Worm (Caenorhabditis elegans): ENCODE data around the gene del-5.

del-5 gene

DNA sequence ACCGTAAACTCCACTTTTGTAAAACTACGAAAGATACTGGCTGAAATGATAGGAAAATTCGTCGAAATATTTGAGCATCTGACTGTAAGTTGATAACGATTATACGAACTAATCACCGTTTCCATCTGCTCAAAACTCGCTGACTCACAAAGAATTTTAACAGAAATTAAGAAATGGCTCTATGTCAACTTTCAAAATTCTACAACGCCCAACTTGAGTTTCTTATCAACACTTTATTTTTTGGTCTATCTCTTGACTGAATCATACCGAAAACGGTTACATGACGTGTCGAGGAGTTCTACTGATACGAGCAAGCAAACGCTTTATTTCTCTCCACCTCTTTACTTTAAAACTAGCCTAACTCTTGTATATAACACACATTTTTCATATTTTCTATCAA lies 39.2 kb upstream of the del-5 start, which contains the start of gene clc-1 (continued):
- no peak for TF ChIP-seq ztf-1 (GFP tag; conservative IDR thresholded peaks at IDR 0.05)

- TF ChIP-seq aly-2 (tag; optimal IDR thresholded peaks at IDR 0.05) (no peak), F13H6.1 (tag; optimal IDR thresholded peaks at IDR 0.05) (no peak), Y55F3AM.14 (GFP tag; optimal IDR thresholded peaks at IDR 0.05) (no peak), skn-1 (tag; optimal IDR thresholded peaks at IDR 0.05) (no peak), snpc-4 (tag; optimal IDR thresholded peaks at IDR 0.05) (no peak), dmd-4 (tag; optimal IDR thresholded peaks at IDR 0.05) (no peak), elt-1 (tag; optimal IDR thresholded peaks at IDR 0.05) (no peak), blmp-1 (tag; optimal IDR thresholded peaks at IDR 0.05; ENCODE audit: insufficient read depth) (no peak), unc-55 (GFP tag; optimal IDR thresholded peaks at IDR 0.05) (no peak), ztf-1 (GFP tag; conservative IDR thresholded peaks at IDR 0.05) (no peak)
Observed at ce11 chrX:11042777-11043176, 34.8 kb upstream of the del-5 start, which contains the start of gene C09F12.3. TSS of gene C09F12.3 (minus strand) at chrX:11042877.

DNA sequence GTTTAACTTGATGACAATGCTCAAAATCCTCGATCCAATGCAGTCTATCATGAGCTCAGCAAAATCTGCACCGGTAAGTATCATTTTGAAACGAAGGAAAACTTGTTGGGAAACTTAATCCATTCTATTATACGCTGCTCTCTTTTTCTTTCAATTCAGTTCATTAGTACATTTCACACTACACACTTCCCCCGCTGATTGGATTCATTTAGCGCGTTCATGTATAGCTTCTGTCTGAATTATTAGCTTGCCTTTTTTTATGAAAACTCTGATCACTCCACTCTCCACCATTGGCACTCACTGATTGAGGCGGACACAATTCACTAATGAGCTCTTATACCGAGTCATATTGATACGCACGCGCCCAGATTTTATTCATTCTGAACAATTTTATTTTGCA lies 30.2 kb upstream of the del-5 start:
- TF ChIP-seq elt-3 (tag; optimal IDR thresholded peaks at IDR 0.05), result no peak
- TF ChIP-seq Y55F3AM.14 (GFP tag; optimal IDR thresholded peaks at IDR 0.05), result no peak
- TF ChIP-seq fos-1 (tag; optimal IDR thresholded peaks at IDR 0.05), result no peak
- no peak for TF ChIP-seq ztf-11 (tag; optimal IDR thresholded peaks at IDR 0.05)
- no peak for TF ChIP-seq nhr-77 (tag; optimal IDR thresholded peaks at IDR 0.05)
- no peak for TF ChIP-seq C34F6.9 (tag; optimal IDR thresholded peaks at IDR 0.05)
- no peak for TF ChIP-seq alr-1 (tag; optimal IDR thresholded peaks at IDR 0.05)
- TF ChIP-seq ceh-16 (tag; optimal IDR thresholded peaks at IDR 0.05), result no peak
- TF ChIP-seq lin-13 (GFP tag; optimal IDR thresholded peaks at IDR 0.05), result no peak
- TF ChIP-seq snpc-4 (tag; optimal IDR thresholded peaks at IDR 0.05), result no peak

DNA sequence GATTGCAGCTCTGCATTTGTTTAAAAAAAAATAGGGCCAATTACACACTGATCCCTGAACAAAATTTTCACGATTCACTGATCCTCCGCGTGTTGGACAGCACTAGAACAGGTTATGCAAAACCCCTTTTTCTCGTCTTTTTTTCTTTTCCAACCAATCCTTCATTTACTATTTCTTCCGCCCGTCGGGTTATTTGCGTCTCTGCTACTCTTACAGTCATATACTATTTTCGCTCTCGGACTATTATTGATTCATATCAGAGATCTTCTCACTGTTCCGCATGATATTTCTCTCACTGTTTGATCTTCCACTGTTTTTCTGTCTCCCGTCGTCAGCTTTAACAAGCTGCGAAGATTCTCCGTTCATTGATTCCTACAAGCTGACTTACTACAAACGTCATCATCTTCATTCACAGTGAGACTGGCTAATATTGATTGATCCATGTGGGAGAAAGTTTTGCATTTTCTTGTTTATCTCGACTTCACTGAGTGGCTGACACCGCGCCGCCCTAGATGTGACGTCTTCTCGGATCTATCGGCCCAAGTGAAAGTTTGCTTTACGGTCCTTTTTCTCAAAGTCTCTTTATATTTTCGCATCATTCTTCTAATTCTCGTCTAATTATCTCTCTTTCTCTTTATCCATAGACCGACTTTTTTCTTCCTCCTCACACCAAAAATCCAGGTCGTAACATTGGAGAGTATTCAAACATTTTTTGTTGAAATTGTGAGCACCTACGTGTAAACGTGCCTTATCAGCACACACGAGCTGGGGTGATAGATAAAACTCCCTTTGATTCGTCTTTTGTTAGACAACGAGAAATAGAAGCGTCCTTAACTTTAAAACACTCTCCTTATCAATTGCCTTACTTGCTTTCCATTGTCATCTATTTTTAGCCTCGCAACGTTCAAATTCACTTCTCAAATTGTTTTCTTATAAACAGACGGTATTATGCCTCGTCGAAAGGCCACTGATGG lies 28.4 kb upstream of the del-5 start:
- TF ChIP-seq lin-13 (GFP tag; optimal IDR thresholded peaks at IDR 0.05), result no peak
- TF ChIP-seq nhr-21 (tag; optimal IDR thresholded peaks at IDR 0.05), result peak; percentile 35
- TF ChIP-seq nhr-10 (tag; optimal IDR thresholded peaks at IDR 0.05), result no peak
- peak; percentile 59 for TF ChIP-seq fos-1 (tag; optimal IDR thresholded peaks at IDR 0.05)
- TF ChIP-seq mdl-1 (tag; optimal IDR thresholded peaks at IDR 0.05), result peak in 1 of 2 experiments; percentile 0
- TF ChIP-seq crh-2 (tag; optimal IDR thresholded peaks at IDR 0.05), result peak; percentile 75
- peak; percentile 34 for TF ChIP-seq sem-4 (tag; optimal IDR thresholded peaks at IDR 0.05)
- peak; percentile 26 for TF ChIP-seq sma-9 (GFP tag; optimal IDR thresholded peaks at IDR 0.05)
- no peak for TF ChIP-seq sma-9 (tag; optimal IDR thresholded peaks at IDR 0.05)
- peak; percentile 36 for TF ChIP-seq F13H6.1 (tag; optimal IDR thresholded peaks at IDR 0.05)
- TF ChIP-seq nhr-12 (tag; optimal IDR thresholded peaks at IDR 0.05), result no peak
- peak; percentile 89 for TF ChIP-seq blmp-1 (tag; optimal IDR thresholded peaks at IDR 0.05; ENCODE audit: insufficient read depth)
- no peak for TF ChIP-seq nhr-25 (tag; optimal IDR thresholded peaks at IDR 0.05)

DNA sequence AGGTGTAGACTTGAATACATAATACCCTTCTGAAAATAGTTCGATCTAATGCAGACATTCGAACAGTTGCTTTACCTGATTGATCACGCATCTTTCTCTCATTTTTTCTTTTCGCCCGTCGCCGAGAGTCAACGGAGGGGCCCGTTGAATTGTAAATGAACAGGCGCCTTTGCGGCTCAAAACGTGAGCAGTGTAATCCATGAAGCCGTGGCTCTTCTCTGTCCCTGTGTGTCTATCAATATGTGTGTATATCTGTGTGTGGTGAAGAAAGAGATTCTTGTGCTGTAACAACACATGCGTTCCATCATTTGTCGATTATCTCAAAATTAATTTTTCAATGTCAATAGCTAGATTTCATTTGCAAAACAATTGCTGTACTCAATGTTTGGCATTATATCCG lies 27.6 kb upstream of the del-5 start:
- TF ChIP-seq nhr-129 (tag; optimal IDR thresholded peaks at IDR 0.05), result peak; percentile 16
- TF ChIP-seq mdl-1 (tag; optimal IDR thresholded peaks at IDR 0.05), result no peak
- TF ChIP-seq nhr-6 (tag; optimal IDR thresholded peaks at IDR 0.05), result peak; percentile 5
- TF ChIP-seq sma-9 (GFP tag; optimal IDR thresholded peaks at IDR 0.05), result peak; percentile 50
- no peak for TF ChIP-seq sma-9 (tag; optimal IDR thresholded peaks at IDR 0.05)
- TF ChIP-seq mab-5 (tag; optimal IDR thresholded peaks at IDR 0.05), result peak; percentile 28
- no peak for TF ChIP-seq gmeb-1 (tag; optimal IDR thresholded peaks at IDR 0.05)
- no peak for TF ChIP-seq ZK546.5 (tag; optimal IDR thresholded peaks at IDR 0.05)
- peak; percentile 74 for TF ChIP-seq F13H6.1 (tag; optimal IDR thresholded peaks at IDR 0.05)
- no peak for TF ChIP-seq sma-3 (GFP tag; optimal IDR thresholded peaks at IDR 0.05)
- TF ChIP-seq skn-1 (tag; optimal IDR thresholded peaks at IDR 0.05), result no peak
- TF ChIP-seq C34F6.9 (tag; optimal IDR thresholded peaks at IDR 0.05), result peak; percentile 25
- TF ChIP-seq nhr-10 (tag; optimal IDR thresholded peaks at IDR 0.05), result no peak
- no peak for TF ChIP-seq ceh-82 (tag; optimal IDR thresholded peaks at IDR 0.05)
- peak in 1 of 2 experiments; percentile 9 for TF ChIP-seq lsy-2 (tag; optimal IDR thresholded peaks at IDR 0.05)
- TF ChIP-seq ztf-11 (tag; optimal IDR thresholded peaks at IDR 0.05), result no peak
